Fruit fly (Drosophila melanogaster) whole organism, embryonic: ENCODE results near the gene Teh2.

ENCODE experiments used
- Abd-B ChIP-seq: fragments of 200-800 bp; sonication (Bioruptor generic); optimal IDR thresholded peaks from 2 replicates; lab custom pipeline; 2018; ENCODE audit warnings: missing biosample characterization, mild to moderate bottlenecking, missing genetic modification characterization, moderate library complexity
- BtbVII ChIP-seq: fragments of 200-800 bp; sonication (Bioruptor generic); optimal IDR thresholded peaks from 3 replicates; lab custom pipeline; 2017; ENCODE audit warnings: missing biosample characterization, mild to moderate bottlenecking, missing genetic modification characterization
- CG10209 ChIP-seq: fragments of 200-800 bp; sonication (Bioruptor generic); optimal IDR thresholded peaks from 3 replicates; lab custom pipeline; 2017; ENCODE audit warnings: missing biosample characterization, mild to moderate bottlenecking, missing genetic modification characterization, missing genetic modification reagents
- CG10462 ChIP-seq: fragments of 200-800 bp; sonication (Bioruptor generic); optimal IDR thresholded peaks from 2 replicates; lab custom pipeline; 2016; ENCODE audit warnings: missing biosample characterization, missing genetic modification characterization
- CG10979 ChIP-seq: fragments of 200-800 bp; sonication (Bioruptor generic); optimal IDR thresholded peaks from 2 replicates; lab custom pipeline; 2018; ENCODE audit warnings: missing biosample characterization, mild to moderate bottlenecking, missing genetic modification characterization, moderate library complexity
- CG12155 ChIP-seq: fragments of 200-800 bp; sonication (Bioruptor generic); optimal IDR thresholded peaks from 3 replicates; lab custom pipeline; 2016; ENCODE audit warnings: missing biosample characterization, missing genetic modification characterization
- CG13287 ChIP-seq: fragments of 200-800 bp; sonication (Bioruptor generic); IDR thresholded peaks from 2 replicates; pipeline ENCODE4 v1.3.6; 2022; ENCODE audit warnings: missing biosample characterization, missing genetic modification characterization; ENCODE audit not compliant: partially characterized antibody
- CG13894 ChIP-seq: fragments of 200-800 bp; sonication (Bioruptor generic); optimal IDR thresholded peaks from 3 replicates; lab custom pipeline; 2018; ENCODE audit warnings: missing biosample characterization, mild to moderate bottlenecking, missing genetic modification characterization, moderate library complexity
- CG14441 ChIP-seq: fragments of 200-800 bp; sonication (Bioruptor generic); IDR thresholded peaks from 2 replicates; pipeline ENCODE4 v1.3.6; 2022; ENCODE audit warnings: missing biosample characterization, missing genetic modification characterization
- CG14667 ChIP-seq: fragments of 200-800 bp; sonication (Bioruptor generic); IDR thresholded peaks from 2 replicates; pipeline ENCODE4 v1.3.6; 2022; ENCODE audit warnings: missing biosample characterization, missing genetic modification characterization
- CG14710 ChIP-seq: fragments of 200-800 bp; sonication (Bioruptor generic); optimal IDR thresholded peaks from 3 replicates; lab custom pipeline; 2019; ENCODE audit warnings: missing biosample characterization, mild to moderate bottlenecking, missing genetic modification characterization, moderate library complexity
- CG30431 ChIP-seq: fragments of 200-800 bp; sonication (Bioruptor generic); optimal IDR thresholded peaks from 2 replicates; lab custom pipeline; 2017; ENCODE audit warnings: missing biosample characterization, missing genetic modification characterization
- CG31224 ChIP-seq: fragments of 200-800 bp; sonication (Bioruptor generic); IDR thresholded peaks from 2 replicates; pipeline ENCODE4 v1.3.6; 2022; ENCODE audit warnings: missing biosample characterization, missing genetic modification characterization
- CG32772 ChIP-seq: fragments of 200-800 bp; sonication (Bioruptor generic); IDR thresholded peaks from 2 replicates; pipeline ENCODE4 v1.3.6; 2022; ENCODE audit warnings: missing biosample characterization, missing genetic modification characterization
- CG3281 ChIP-seq: fragments of 200-800 bp; sonication (Bioruptor generic); optimal IDR thresholded peaks from 3 replicates; lab custom pipeline; 2017; ENCODE audit warnings: missing biosample characterization, mild to moderate bottlenecking, missing genetic modification characterization
- CG3726 ChIP-seq: fragments of 200-800 bp; sonication (Bioruptor generic); IDR thresholded peaks from 3 replicates; pipeline ENCODE4, ENCODE4 v1.3.6; 2022; ENCODE audit warnings: missing biosample characterization, missing genetic modification characterization
- CG6175 ChIP-seq: fragments of 200-800 bp; sonication (Bioruptor generic); IDR thresholded peaks from 3 replicates; pipeline ENCODE4 v1.3.6; 2022; ENCODE audit warnings: missing biosample characterization, missing genetic modification characterization
- CG7556 ChIP-seq: fragments of 200-800 bp; sonication (Bioruptor generic); optimal IDR thresholded peaks from 2 replicates; lab custom pipeline; 2017; ENCODE audit warnings: missing biosample characterization, mild to moderate bottlenecking, missing genetic modification characterization
- CG7786 ChIP-seq: fragments of 200-800 bp; sonication (Bioruptor generic); optimal IDR thresholded peaks from 2 replicates; lab custom pipeline; 2016; ENCODE audit warnings: missing biosample characterization, missing genetic modification characterization
- CG7839 ChIP-seq: fragments of 200-800 bp; sonication (Bioruptor generic); optimal IDR thresholded peaks from 3 replicates; lab custom pipeline; 2018; ENCODE audit warnings: missing biosample characterization, mild to moderate bottlenecking, missing genetic modification characterization, moderate library complexity
- CkIIα-i1 ChIP-seq: fragments of 200-800 bp; sonication (Bioruptor generic); IDR thresholded peaks from 2 replicates; pipeline ENCODE4 v1.3.6; 2022; ENCODE audit warnings: missing biosample characterization, missing genetic modification characterization
- D19A ChIP-seq: fragments of 200-800 bp; optimal IDR thresholded peaks from 3 replicates; lab custom pipeline; 2019; ENCODE audit warnings: missing biosample characterization, mild to moderate bottlenecking, missing genetic modification characterization, moderate library complexity
- Dref ChIP-seq: fragments of 200-800 bp; sonication (Bioruptor generic); IDR thresholded peaks from 2 replicates; pipeline ENCODE4 v1.3.6; 2022; ENCODE audit warnings: missing biosample characterization, missing genetic modification characterization
- Fer1 ChIP-seq: fragments of 200-800 bp; sonication (Bioruptor generic); optimal IDR thresholded peaks from 2 replicates; lab custom pipeline; 2017; ENCODE audit warnings: missing biosample characterization, mild to moderate bottlenecking, missing genetic modification characterization
- Kr ChIP-seq: fragments of 200-800 bp; sonication (Bioruptor generic); optimal IDR thresholded peaks from 2 replicates; lab custom pipeline; 2017; ENCODE audit warnings: missing biosample characterization, mild to moderate bottlenecking, missing genetic modification characterization
- Med ChIP-seq: fragments of 200-800 bp; sonication (Bioruptor generic); peaks from one replicate; lab custom pipeline; 2016; ENCODE audit warnings: missing biosample characterization, missing genetic modification characterization, mild to moderate bottlenecking, inconsistent platforms, moderate library complexity
- PHDP ChIP-seq: fragments of 200-800 bp; sonication (Bioruptor generic); optimal IDR thresholded peaks from 3 replicates; lab custom pipeline; 2018; ENCODE audit warnings: missing biosample characterization, mild to moderate bottlenecking, missing genetic modification characterization, moderate library complexity
- Sox102F ChIP-seq: fragments of 200-800 bp; sonication (Bioruptor generic); optimal IDR thresholded peaks from 2 replicates; lab custom pipeline; 2018; ENCODE audit warnings: missing biosample characterization, mild to moderate bottlenecking, missing genetic modification characterization, moderate library complexity
- Tbp ChIP-seq: fragments of >200 bp; optimal IDR thresholded peaks from 2 replicates; lab custom pipeline; 2018; ENCODE audit warnings: missing biosample characterization, missing genetic modification characterization
- ato ChIP-seq: fragments of 200-800 bp; sonication (Bioruptor generic); IDR thresholded peaks from 2 replicates; pipeline ENCODE4 v1.3.6; 2022; ENCODE audit warnings: missing biosample characterization, missing genetic modification characterization; ENCODE audit not compliant: partially characterized antibody
- bowl ChIP-seq: fragments of 200-800 bp; sonication (Bioruptor generic); IDR thresholded peaks from 2 replicates; pipeline ENCODE4 v1.3.6; 2022; ENCODE audit warnings: missing biosample characterization, missing genetic modification characterization
- btn ChIP-seq: fragments of 200-800 bp; sonication (Bioruptor generic); optimal IDR thresholded peaks from 2 replicates; lab custom pipeline; 2016; ENCODE audit warnings: missing biosample characterization, missing genetic modification characterization
- dimm ChIP-seq: fragments of 200-800 bp; sonication (Bioruptor generic); IDR thresholded peaks from 2 replicates; pipeline ENCODE4 v1.3.6; 2022; ENCODE audit warnings: missing biosample characterization, missing genetic modification characterization
- disco-r ChIP-seq: fragments of 200-800 bp; sonication (Bioruptor generic); optimal IDR thresholded peaks from 2 replicates; lab custom pipeline; 2016; ENCODE audit warnings: missing biosample characterization, missing genetic modification characterization
- eve ChIP-seq, 2 experiments: fragments of >200 bp; optimal IDR thresholded peaks; 2 replicates each; lab custom pipeline; 2017; ENCODE audit warnings: missing biosample characterization in 2 of 2, missing genetic modification characterization in 2 of 2
- exex ChIP-seq: fragments of 200-800 bp; sonication (Bioruptor generic); optimal IDR thresholded peaks from 4 replicates; lab custom pipeline; 2018; ENCODE audit warnings: missing biosample characterization, mild to moderate bottlenecking, missing genetic modification characterization, moderate library complexity
- fd64A ChIP-seq: fragments of 200-800 bp; sonication (Bioruptor generic); optimal IDR thresholded peaks from 3 replicates; lab custom pipeline; 2018; ENCODE audit warnings: missing biosample characterization, mild to moderate bottlenecking, missing genetic modification characterization
- gsb-n ChIP-seq: fragments of 200-800 bp; sonication (Bioruptor generic); optimal IDR thresholded peaks from 3 replicates; lab custom pipeline; 2018; ENCODE audit warnings: missing biosample characterization, mild to moderate bottlenecking, missing genetic modification characterization
- hkb ChIP-seq, 2 experiments: fragments of 200-800 bp in 1 of 2; fragments of >200 bp in 1 of 2; sonication (Bioruptor generic) in 1 of 2; IDR thresholded peaks in 1 of 2; optimal IDR thresholded peaks in 1 of 2; 2 replicates each; pipeline versions ENCODE4 v1.3.6 to Lab custom; 2017 to 2022; ENCODE audit warnings: missing biosample characterization in 1 of 2, missing genetic modification characterization in 1 of 2
- kay ChIP-seq: fragments of 200-800 bp; sonication (Bioruptor generic); optimal IDR thresholded peaks from 2 replicates; lab custom pipeline; 2016; ENCODE audit warnings: missing biosample characterization, missing genetic modification characterization
- knrl ChIP-seq: fragments of 200-800 bp; sonication (Bioruptor generic); IDR thresholded peaks from 3 replicates; pipeline ENCODE4 v1.3.6; 2022; ENCODE audit warnings: missing biosample characterization, missing genetic modification characterization; ENCODE audit not compliant: partially characterized antibody
- lov ChIP-seq, 2 experiments: fragments of 200-800 bp in 1 of 2; fragments of >200 bp in 1 of 2; sonication (Bioruptor generic) in 1 of 2; IDR thresholded peaks in 1 of 2; optimal IDR thresholded peaks in 1 of 2; 2 replicates in 1 of 2; 3 replicates in 1 of 2; pipeline versions ENCODE4 v1.3.6 to Lab custom; 2017 to 2022; ENCODE audit warnings: missing biosample characterization in 1 of 2, missing genetic modification characterization in 1 of 2
- pan ChIP-seq, 4 experiments: fragments of >200 bp in 3 of 4; fragments of 200-800 bp in 1 of 4; sonication (Bioruptor generic) in 1 of 4; optimal IDR thresholded peaks in 3 of 4; IDR thresholded peaks in 1 of 4; 2 replicates each; pipeline versions ENCODE4 v1.3.6 to Lab custom; 2017 to 2022; ENCODE audit warnings: missing biosample characterization in 2 of 4, missing genetic modification characterization in 2 of 4, mixed read lengths in 1 of 4
- schlank ChIP-seq: fragments of 200-800 bp; sonication (Bioruptor generic); optimal IDR thresholded peaks from 2 replicates; lab custom pipeline; 2018; ENCODE audit warnings: missing biosample characterization, mild to moderate bottlenecking, missing genetic modification characterization
- slp2 ChIP-seq: fragments of 200-800 bp; sonication (Bioruptor generic); optimal IDR thresholded peaks from 2 replicates; lab custom pipeline; 2016; ENCODE audit warnings: missing biosample characterization, missing genetic modification characterization
- vnd ChIP-seq: fragments of 200-800 bp; sonication (Bioruptor generic); IDR thresholded peaks from 3 replicates; pipeline ENCODE4 v1.3.6; 2022; ENCODE audit warnings: missing biosample characterization, missing genetic modification characterization; ENCODE audit not compliant: partially characterized antibody
- wor ChIP-seq: fragments of 200-800 bp; sonication (Bioruptor generic); IDR thresholded peaks from 2 replicates; pipeline ENCODE4 v1.3.6; 2022; ENCODE audit warnings: missing biosample characterization, missing genetic modification characterization
- zf30C ChIP-seq: fragments of 200-800 bp; sonication (Bioruptor generic); optimal IDR thresholded peaks from 3 replicates; lab custom pipeline; 2018; ENCODE audit warnings: missing biosample characterization, mild to moderate bottlenecking, missing genetic modification characterization

The Teh2 gene

DNA sequence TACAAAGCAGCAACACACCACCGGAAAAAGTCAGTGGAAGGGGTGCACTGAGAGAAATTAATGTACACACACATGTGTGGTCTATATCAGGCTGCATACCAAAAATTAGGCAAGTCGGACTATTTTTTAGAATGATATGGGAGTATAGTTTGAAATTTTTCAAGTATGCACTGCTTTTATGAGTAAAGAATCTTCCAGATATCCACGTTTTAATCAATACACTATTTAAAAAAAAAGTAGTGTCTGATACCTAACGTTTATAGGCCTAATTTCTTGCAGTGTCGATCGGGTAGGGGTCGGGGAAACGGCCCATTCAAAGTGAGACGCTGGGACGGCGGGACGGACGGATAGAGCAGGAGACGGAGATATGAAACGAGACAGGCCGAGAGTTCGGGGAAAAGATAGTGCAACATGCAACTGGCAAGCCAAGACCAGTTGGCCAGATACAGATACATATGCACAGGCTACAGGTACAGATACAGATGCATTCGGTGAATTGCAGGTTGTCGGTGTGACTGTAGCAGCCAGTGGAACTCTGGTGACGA lies 42.6 kb upstream of the Teh2 start (continued):
- TF ChIP-seq hkb (optimal IDR thresholded peaks at IDR 0.05; lab: Kevin White, UChicago) (no peak), hkb (GFP tag; IDR thresholded peaks at IDR 0.05; lab: Robert Waterston, UW) (peak; percentile 91), CG12155 (GFP tag; lab: Kevin White, UChicago) (peak; percentile 85), CG10462 (GFP tag; lab: Kevin White, UChicago) (peak; percentile 92), CkIIα-i1 (GFP tag; lab: Robert Waterston, UW) (no peak), zf30C (peak; percentile 99), Fer1 (GFP tag; lab: Kevin White, UChicago) (peak; percentile 81), Dref (no peak), CG14441 (GFP tag; lab: Robert Waterston, UW) (peak; percentile 83), CG13287 (GFP tag; lab: Robert Waterston, UW) (no peak), CG3281 (GFP tag; lab: Kevin White, UChicago) (peak; percentile 58), bowl (GFP tag; lab: Robert Waterston, UW) (peak; percentile 73), CG10209 (GFP tag; lab: Kevin White, UChicago) (peak; percentile 95), CG7786 (GFP tag; lab: Kevin White, UChicago) (peak; percentile 91), Kr (GFP tag; lab: Kevin White, UChicago) (peak; percentile 96), BtbVII (GFP tag; lab: Kevin White, UChicago) (peak; percentile 79), CG31224 (peak; percentile 45; the same call in 1 of the 2 replicates), CG30431 (peak; percentile 94), CG6175 (GFP tag; lab: Robert Waterston, UW) (no peak), CG3726 (GFP tag; lab: Robert Waterston, UW) (peak; percentile 86; the same call in 2 of the 3 replicates), vnd (no peak), wor (GFP tag; lab: Robert Waterston, UW) (peak; percentile 91), kay (GFP tag; lab: Kevin White, UChicago) (peak; percentile 83), D19A (peak; percentile 93), CG7839 (tag; lab: Kevin White, UChicago) (peak; percentile 95), eve (GFP tag; optimal IDR thresholded peaks at IDR 0.05; lab: Kevin White, UChicago) (peak; percentile 98 to 99), knrl (no peak), pan (optimal IDR thresholded peaks at IDR 0.05; lab: Kevin White, UChicago) (no peak), pan (GFP tag; optimal IDR thresholded peaks at IDR 0.05 in 1 of 2, IDR thresholded peaks at IDR 0.05 in 1 of 2) (peak in 1 of 2 experiments; percentile 82), Tbp (GFP tag; lab: Kevin White, UChicago) (no peak), Abd-B (peak; percentile 93), fd64A (GFP tag; lab: Kevin White, UChicago) (peak; percentile 84), CG13894 (tag; lab: Kevin White, UChicago) (no peak), CG10979 (tag; lab: Kevin White, UChicago) (peak; percentile 98), exex (tag; lab: Kevin White, UChicago) (peak; percentile 36), CG14667 (GFP tag; lab: Robert Waterston, UW) (peak; percentile 86), ato (GFP tag; lab: Robert Waterston, UW) (no peak), PHDP (peak; percentile 89), gsb-n (tag; lab: Kevin White, UChicago) (peak; percentile 96), lov (optimal IDR thresholded peaks at IDR 0.05; lab: Kevin White, UChicago) (no peak), lov (GFP tag; IDR thresholded peaks at IDR 0.05; lab: Robert Waterston, UW) (peak; percentile 86; the same call in 2 of the 3 replicates), Sox102F (GFP tag; lab: Kevin White, UChicago) (peak; percentile 96), Med (peak; percentile 97), CG14710 (tag; lab: Kevin White, UChicago) (peak; percentile 97), disco-r (GFP tag; lab: Kevin White, UChicago) (peak; percentile 78), CG7556 (peak; percentile 94), slp2 (peak; percentile 95), btn (GFP tag; lab: Kevin White, UChicago) (peak; percentile 94), CG32772 (GFP tag; lab: Robert Waterston, UW) (peak; percentile 87), dimm (GFP tag; lab: Robert Waterston, UW) (peak; percentile 71), schlank (tag; lab: Kevin White, UChicago) (no peak)
